Worm (Caenorhabditis elegans): ENCODE measurements around the gene cnc-3.

cnc-3 gene

DNA sequence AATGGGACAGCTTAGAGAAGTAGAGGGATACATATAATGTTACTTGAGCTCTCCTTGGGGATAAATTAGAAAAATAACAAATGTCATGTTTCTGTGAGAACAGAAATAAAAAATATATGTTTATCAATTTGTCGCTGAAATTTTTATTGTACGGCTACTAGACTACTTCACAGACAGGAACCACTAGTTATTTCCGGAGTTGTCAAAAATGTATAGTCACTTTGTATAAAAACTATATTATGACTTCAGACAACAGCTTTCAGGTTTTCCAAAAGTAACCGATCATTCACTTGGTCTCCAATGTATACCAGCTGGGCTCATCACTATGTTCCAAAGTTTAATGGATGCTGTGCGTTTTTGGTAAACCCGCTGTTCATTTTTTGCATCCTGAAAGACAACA is 3.5 kb downstream of the cnc-3 start, which contains the start of gene srj-23:
Gene srj-23, plus strand, starts transcription at position 301 of the 400 bp plus-strand sequence.
- 0 out of 2 replicates have a peak, but pooled peaks have one; percentile 16 for TF ChIP-seq mab-9 (GFP tag; IDR thresholded peaks at IDR 0.05)
- TF ChIP-seq fkh-10 (GFP tag; optimal IDR thresholded peaks at IDR 0.05) = no peak

DNA sequence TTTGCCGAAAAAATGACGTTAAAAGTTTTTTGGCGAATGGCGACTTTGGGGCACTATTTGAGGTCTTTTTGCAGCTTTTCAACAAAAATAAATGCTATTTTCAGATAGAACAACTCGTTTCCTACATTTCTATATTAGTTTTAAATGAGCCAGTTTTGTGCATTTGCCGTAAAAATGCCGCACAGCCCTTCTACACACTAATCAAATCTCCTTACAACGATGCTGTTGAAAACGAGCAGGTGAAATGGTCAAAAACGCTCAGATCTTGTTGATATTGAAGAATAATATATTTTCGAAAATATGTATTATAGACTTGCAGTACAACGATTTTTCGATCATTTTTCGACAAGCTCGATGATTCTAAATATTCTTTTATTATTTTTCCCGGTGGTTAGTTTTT is 7.0 kb downstream of the cnc-3 start, which contains the start of gene chil-14:
Gene chil-14, plus strand, starts transcription at position 301 of the 400 bp plus-strand sequence.
- TF ChIP-seq unc-86 (tag; optimal IDR thresholded peaks at IDR 0.05) = no peak
- TF ChIP-seq nhr-85 (tag) = no peak
- TF ChIP-seq tlp-1 (tag; optimal IDR thresholded peaks at IDR 0.05) = no peak
- TF ChIP-seq rnt-1 (tag; optimal IDR thresholded peaks at IDR 0.05) = no peak
- TF ChIP-seq lin-13 (GFP tag; optimal IDR thresholded peaks at IDR 0.05) = no peak
- TF ChIP-seq nhr-84 (tag; optimal IDR thresholded peaks at IDR 0.05) = no peak
- TF ChIP-seq fos-1 (tag; optimal IDR thresholded peaks at IDR 0.05) = no peak
- TF ChIP-seq ces-1 (GFP tag; optimal IDR thresholded peaks at IDR 0.05) = no peak
- no peak for TF ChIP-seq ceh-82 (tag; optimal IDR thresholded peaks at IDR 0.05)
- TF ChIP-seq grh-1 (GFP tag; IDR thresholded peaks at IDR 0.05) = no peak
- no peak for TF ChIP-seq fkh-10 (GFP tag; optimal IDR thresholded peaks at IDR 0.05)
- TF ChIP-seq nhr-90 (tag; optimal IDR thresholded peaks at IDR 0.05; ENCODE audit: poor library complexity) = no peak
- no peak for TF ChIP-seq sox-4 (tag; optimal IDR thresholded peaks at IDR 0.05)
- no peak for TF ChIP-seq ama-1 (optimal IDR thresholded peaks at IDR 0.05)
- TF ChIP-seq pqm-1 (tag; optimal IDR thresholded peaks at IDR 0.05) = no peak
- TF ChIP-seq aha-1 (tag; optimal IDR thresholded peaks at IDR 0.05) = no peak
- no peak for TF ChIP-seq elt-2 (tag; optimal IDR thresholded peaks at IDR 0.05)

DNA sequence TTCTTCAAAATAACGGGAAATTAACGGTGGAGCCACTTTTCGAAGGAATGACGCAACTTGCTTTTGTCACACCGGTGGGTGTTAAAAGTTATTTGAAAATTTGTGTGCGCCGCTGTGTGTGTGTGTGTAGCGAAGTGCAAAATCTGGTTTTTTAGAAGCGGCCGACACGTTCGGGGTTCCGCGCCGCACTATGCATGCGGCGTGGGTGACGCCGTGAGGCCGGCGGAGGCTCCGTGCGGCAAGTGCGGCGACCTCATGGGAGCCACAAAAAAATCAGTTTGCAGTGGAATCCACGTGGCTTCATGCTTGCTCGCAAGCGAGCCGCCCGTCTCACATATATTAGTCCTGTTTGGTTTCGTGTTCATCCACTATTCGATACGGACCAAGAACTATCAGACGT is 7.5 kb downstream of the cnc-3 start:
- TF ChIP-seq Y116A8C.19 (tag; optimal IDR thresholded peaks at IDR 0.05; ENCODE audit: borderline replicate concordance) (no peak), snpc-4 (tag; optimal IDR thresholded peaks at IDR 0.05) (peak; percentile 55), ces-1 (GFP tag; optimal IDR thresholded peaks at IDR 0.05) (no peak), nhr-11 (tag; optimal IDR thresholded peaks at IDR 0.05) (no peak), snu-23 (GFP tag; optimal IDR thresholded peaks at IDR 0.05) (no peak)

DNA sequence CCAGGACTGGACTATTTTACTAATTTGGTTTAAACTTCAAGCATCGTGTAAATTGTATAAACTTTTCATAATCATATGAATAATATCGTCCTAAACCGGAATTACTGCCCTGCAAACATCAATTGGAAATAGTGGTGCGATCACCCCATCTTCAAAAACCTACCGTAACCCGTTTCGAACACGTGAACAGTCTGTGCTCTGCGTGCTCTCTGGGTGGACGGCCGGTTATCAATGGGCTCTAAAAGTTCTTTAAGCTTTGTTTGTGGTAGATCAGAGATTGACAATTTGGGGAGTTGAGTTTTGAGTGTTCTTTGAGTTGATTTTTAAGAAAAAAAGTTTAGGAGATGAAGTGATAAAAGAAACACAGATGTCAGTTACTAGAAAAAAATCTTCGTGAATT is 8.8 kb downstream of the cnc-3 start:
- TF ChIP-seq lin-35 (GFP tag; optimal IDR thresholded peaks at IDR 0.05) (peak in 1 of 2 experiments; percentile 16), sup-37 (GFP tag; optimal IDR thresholded peaks at IDR 0.05) (no peak), efl-1 (optimal IDR thresholded peaks at IDR 0.05) (no peak), efl-1 (GFP tag; optimal IDR thresholded peaks at IDR 0.05 in 1 of 2) (peak in 1 of 2 experiments; percentile 81), sox-4 (tag; optimal IDR thresholded peaks at IDR 0.05) (no peak), lsy-2 (tag; optimal IDR thresholded peaks at IDR 0.05) (peak in 1 of 2 experiments; percentile 54), F16B12.6 (tag; optimal IDR thresholded peaks at IDR 0.05) (no peak), nhr-71 (tag; optimal IDR thresholded peaks at IDR 0.05) (no peak)

DNA sequence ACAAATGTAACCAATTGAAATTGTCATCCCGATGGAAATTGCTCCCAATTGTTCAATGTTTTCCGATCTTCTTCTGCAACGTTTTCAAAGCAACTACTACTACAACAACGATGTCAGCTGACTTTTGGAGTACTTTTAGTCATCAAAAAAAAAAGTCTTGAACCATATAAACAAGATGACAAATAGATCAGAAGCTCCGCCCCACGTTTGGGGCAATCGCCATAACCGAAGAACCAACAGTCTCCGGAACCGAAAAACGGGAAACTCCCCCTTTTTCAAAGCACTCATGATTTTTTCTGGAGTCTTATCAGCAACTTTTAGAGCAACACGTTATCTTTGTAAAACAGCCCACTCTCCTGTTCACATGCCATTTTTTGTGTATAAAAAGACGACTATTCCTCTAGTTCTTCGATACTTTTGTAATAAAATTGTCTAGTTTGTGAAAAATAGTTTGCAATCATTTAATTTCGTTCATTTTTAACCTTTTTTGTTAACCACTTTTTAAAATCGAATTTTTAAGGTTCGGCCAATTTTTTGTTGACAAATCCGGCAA is 11.6 kb downstream of the cnc-3 start:
- TF ChIP-seq nhr-47 (tag; optimal IDR thresholded peaks at IDR 0.05) (no peak), Y116A8C.19 (tag; optimal IDR thresholded peaks at IDR 0.05; ENCODE audit: borderline replicate concordance) (no peak), tbx-2 (tag; optimal IDR thresholded peaks at IDR 0.05) (no peak), jun-1 (tag; optimal IDR thresholded peaks at IDR 0.05) (peak; percentile 44), grh-1 (GFP tag; IDR thresholded peaks at IDR 0.05) (no peak), efl-1 (optimal IDR thresholded peaks at IDR 0.05) (no peak), efl-1 (GFP tag; optimal IDR thresholded peaks at IDR 0.05 in 1 of 2) (peak in 1 of 2 experiments; percentile 91), mab-9 (GFP tag; IDR thresholded peaks at IDR 0.05) (no peak), unc-30 (tag; optimal IDR thresholded peaks at IDR 0.05) (no peak), lsy-2 (tag; optimal IDR thresholded peaks at IDR 0.05) (no peak), nhr-77 (tag; optimal IDR thresholded peaks at IDR 0.05) (no peak), elt-2 (tag; optimal IDR thresholded peaks at IDR 0.05) (peak; percentile 79), ceh-90 (tag; optimal IDR thresholded peaks at IDR 0.05) (no peak), vab-15 (tag; optimal IDR thresholded peaks at IDR 0.05) (no peak), lin-35 (GFP tag; optimal IDR thresholded peaks at IDR 0.05) (peak in 1 of 2 experiments; percentile 12), aly-2 (tag; optimal IDR thresholded peaks at IDR 0.05) (no peak), nhr-20 (tag; optimal IDR thresholded peaks at IDR 0.05) (peak; percentile 18)

Data from whole organism, L1 larva.